Worm (Caenorhabditis elegans) whole organism, L2 larva: ENCODE results near the gene apc-17.

Experiments
- C34F6.9 ChIP-seq: fragments of 150-350 bp; optimal IDR thresholded peaks from 2 replicates; lab custom pipeline; 2014; ENCODE audit warnings: missing biosample characterization, missing genetic modification characterization
- F13H6.1 ChIP-seq: sonication (generic microtip); optimal IDR thresholded peaks from 2 replicates; lab custom pipeline; 2016; ENCODE audit warnings: missing genetic modification characterization, missing compliant biosample characterization
- R02D3.7 ChIP-seq: fragments of 150-350 bp; optimal IDR thresholded peaks from 2 replicates; lab custom pipeline; 2014; ENCODE audit warnings: missing biosample characterization, missing genetic modification characterization
- ZK546.5 ChIP-seq: sonication (generic microtip); optimal IDR thresholded peaks from 2 replicates; lab custom pipeline; 2017; ENCODE audit warnings: missing biosample characterization, missing genetic modification characterization
- alr-1 ChIP-seq: fragments of 150-350 bp; optimal IDR thresholded peaks from 2 replicates; lab custom pipeline; 2014; ENCODE audit warnings: missing biosample characterization, missing genetic modification characterization
- aly-2 ChIP-seq: fragments of 150-350 bp; optimal IDR thresholded peaks from 2 replicates; lab custom pipeline; 2014; ENCODE audit warnings: missing biosample characterization, missing genetic modification characterization
- ama-1 ChIP-seq: fragments of 150-350 bp; optimal IDR thresholded peaks from 2 replicates; lab custom pipeline; 2018; ENCODE audit warnings: inconsistent platforms
- blmp-1 ChIP-seq: sonication (generic microtip); optimal IDR thresholded peaks from 2 replicates; lab custom pipeline; 2017; ENCODE audit warnings: missing genetic modification characterization, mild to moderate bottlenecking, missing compliant biosample characterization, antibody characterized with exemption, moderate library complexity; ENCODE audit not compliant: insufficient read depth
- crh-2 ChIP-seq: sonication (generic microtip); optimal IDR thresholded peaks from 2 replicates; lab custom pipeline; 2017; ENCODE audit warnings: missing biosample characterization, missing genetic modification characterization
- dmd-4 ChIP-seq: sonication (generic microtip); optimal IDR thresholded peaks from 2 replicates; lab custom pipeline; 2017; ENCODE audit warnings: missing biosample characterization, missing genetic modification characterization
- elt-1 ChIP-seq: fragments of 150-350 bp; optimal IDR thresholded peaks from 2 replicates; lab custom pipeline; 2014; ENCODE audit warnings: missing biosample characterization, missing genetic modification characterization
- fos-1 ChIP-seq: fragments of 150-350 bp; optimal IDR thresholded peaks from 2 replicates; lab custom pipeline; 2014; ENCODE audit warnings: missing biosample characterization, missing genetic modification characterization
- gmeb-1 ChIP-seq: fragments of 150-350 bp; optimal IDR thresholded peaks from 2 replicates; lab custom pipeline; 2014; ENCODE audit warnings: missing biosample characterization, missing genetic modification characterization
- lin-11 ChIP-seq: fragments of 150-350 bp; sonication (generic microtip); optimal IDR thresholded peaks from 2 replicates; lab custom pipeline; 2014; ENCODE audit warnings: missing biosample characterization, missing genetic modification characterization, inconsistent platforms, mixed read lengths
- lin-13 ChIP-seq: fragments of 150-350 bp; optimal IDR thresholded peaks from 2 replicates; lab custom pipeline; 2014; ENCODE audit warnings: missing biosample characterization, missing genetic modification reagents, missing genetic modification characterization
- lin-39 ChIP-seq: fragments of 150-350 bp; optimal IDR thresholded peaks from 2 replicates; lab custom pipeline; 2014; ENCODE audit warnings: missing biosample characterization, missing genetic modification reagents, missing genetic modification characterization
- lsy-2 ChIP-seq, 2 experiments: fragments of 150-350 bp in 1 of 2; sonication (generic microtip) in 1 of 2; optimal IDR thresholded peaks; 2 replicates each; lab custom pipeline; 2014 to 2017; ENCODE audit warnings: missing biosample characterization in 2 of 2, missing genetic modification characterization in 2 of 2
- mdl-1 ChIP-seq, 2 experiments: fragments of 150-350 bp in 1 of 2; sonication (generic microtip) in 1 of 2; optimal IDR thresholded peaks; 2 replicates each; lab custom pipeline; 2017; ENCODE audit warnings: missing biosample characterization in 2 of 2, missing genetic modification characterization in 2 of 2
- nhr-11 ChIP-seq: fragments of 150-350 bp; optimal IDR thresholded peaks from 2 replicates; lab custom pipeline; 2014; ENCODE audit warnings: missing biosample characterization, missing genetic modification characterization
- nhr-12 ChIP-seq: fragments of 150-350 bp; optimal IDR thresholded peaks from 2 replicates; lab custom pipeline; 2014; ENCODE audit warnings: missing biosample characterization, missing genetic modification characterization
- nhr-129 ChIP-seq: fragments of 150-350 bp; optimal IDR thresholded peaks from 2 replicates; lab custom pipeline; 2014; ENCODE audit warnings: missing biosample characterization, missing genetic modification characterization
- nhr-21 ChIP-seq: fragments of 150-350 bp; optimal IDR thresholded peaks from 2 replicates; lab custom pipeline; 2014; ENCODE audit warnings: missing biosample characterization, missing genetic modification characterization
- nhr-237 ChIP-seq: fragments of 150-350 bp; optimal IDR thresholded peaks from 2 replicates; lab custom pipeline; 2014; ENCODE audit warnings: missing biosample characterization, missing genetic modification characterization
- nhr-25 ChIP-seq: fragments of 150-350 bp; sonication (generic microtip); optimal IDR thresholded peaks from 3 replicates; lab custom pipeline; 2014; ENCODE audit warnings: missing biosample characterization, missing genetic modification characterization
- nhr-77 ChIP-seq: fragments of 150-350 bp; optimal IDR thresholded peaks from 2 replicates; lab custom pipeline; 2014; ENCODE audit warnings: missing biosample characterization, missing genetic modification characterization
- peb-1 ChIP-seq: fragments of 150-350 bp; optimal IDR thresholded peaks from 2 replicates; lab custom pipeline; 2014; ENCODE audit warnings: missing biosample characterization, missing genetic modification characterization
- sem-4 ChIP-seq: fragments of 150-350 bp; optimal IDR thresholded peaks from 2 replicates; lab custom pipeline; 2014; ENCODE audit warnings: missing biosample characterization, missing genetic modification reagents, missing genetic modification characterization
- skn-1 ChIP-seq: sonication (generic microtip); optimal IDR thresholded peaks from 2 replicates; lab custom pipeline; 2017; ENCODE audit warnings: missing biosample characterization, missing genetic modification characterization
- sma-3 ChIP-seq: sonication (generic microtip); optimal IDR thresholded peaks from 2 replicates; lab custom pipeline; 2016; ENCODE audit warnings: missing genetic modification reagents, missing genetic modification characterization, missing compliant biosample characterization
- snpc-4 ChIP-seq: fragments of 150-350 bp; optimal IDR thresholded peaks from 2 replicates; lab custom pipeline; 2014; ENCODE audit warnings: missing biosample characterization, missing genetic modification characterization
- unc-55 ChIP-seq: fragments of 150-350 bp; sonication (generic microtip); optimal IDR thresholded peaks from 3 replicates; lab custom pipeline; 2014; ENCODE audit warnings: missing biosample characterization, missing genetic modification reagents, missing genetic modification characterization
- unc-62 ChIP-seq: fragments of 150-350 bp; optimal IDR thresholded peaks from 2 replicates; lab custom pipeline; 2014; ENCODE audit warnings: missing biosample characterization, missing genetic modification reagents, missing genetic modification characterization
- zag-1 ChIP-seq: fragments of 150-350 bp; optimal IDR thresholded peaks from 2 replicates; lab custom pipeline; 2014; ENCODE audit warnings: missing biosample characterization, missing genetic modification characterization
- ztf-1 ChIP-seq: fragments of 200-800 bp; sonication (Bioruptor generic); conservative IDR thresholded peaks from 2 replicates; pipeline ENCODE4 v1.3.6; 2022; ENCODE audit warnings: missing genetic modification characterization, missing compliant biosample characterization
- ztf-11 ChIP-seq: sonication (generic microtip); optimal IDR thresholded peaks from 2 replicates; lab custom pipeline; 2017; ENCODE audit warnings: missing biosample characterization, missing genetic modification characterization
- ztf-4 ChIP-seq: fragments of 150-350 bp; optimal IDR thresholded peaks from 2 replicates; lab custom pipeline; 2014; ENCODE audit warnings: missing biosample characterization, missing genetic modification characterization

Gene apc-17

ce11 chrII:11155400-11155799 is 47.5 kb downstream of the apc-17 start:
- TF ChIP-seq ztf-1 (GFP tag; lab: Robert Waterston, UW) (no peak), fos-1 (tag; lab: Kevin White, UChicago) (peak; percentile 8)

ce11 chrII:11156160-11156559 is 48.2 kb downstream of the apc-17 start:
- no peak for TF ChIP-seq lin-13
- TF ChIP-seq crh-2 (tag; lab: Kevin White, UChicago), result peak; percentile 9
- no peak for TF ChIP-seq mdl-1 (tag; optimal IDR thresholded peaks at IDR 0.05; lab: Kevin White, UChicago)
- TF ChIP-seq nhr-77 (tag; lab: Kevin White, UChicago), result no peak
- TF ChIP-seq F13H6.1, result no peak
- TF ChIP-seq ztf-4 (tag; lab: Kevin White, UChicago), result no peak
- TF ChIP-seq, all 48 proteins: peak for 1

ce11 chrII:11157660-11158059 is 49.7 kb downstream of the apc-17 start:
- TF ChIP-seq nhr-11 (tag; lab: Kevin White, UChicago) (no peak), nhr-129 (tag; lab: Kevin White, UChicago) (peak; percentile 67), C34F6.9 (tag; lab: Kevin White, UChicago) (peak; percentile 28), peb-1 (no peak), ZK546.5 (tag; lab: Kevin White, UChicago) (no peak), sem-4 (tag; lab: Kevin White, UChicago) (no peak), lsy-2 (tag; optimal IDR thresholded peaks at IDR 0.05; lab: Kevin White, UChicago) (peak; percentile 45 to 49), lin-13 (peak; percentile 30), lin-39 (no peak), elt-1 (tag; lab: Kevin White, UChicago) (no peak), ztf-11 (tag; lab: Kevin White, UChicago) (no peak), alr-1 (tag; lab: Kevin White, UChicago) (no peak), unc-55 (GFP tag; lab: Kevin White, UChicago) (peak; percentile 27), crh-2 (tag; lab: Kevin White, UChicago) (peak; percentile 31), skn-1 (tag; lab: Kevin White, UChicago) (no peak), snpc-4 (tag; lab: Kevin White, UChicago) (peak; percentile 58), zag-1 (tag; lab: Kevin White, UChicago) (no peak), dmd-4 (tag; lab: Kevin White, UChicago) (no peak), gmeb-1 (peak; percentile 57), aly-2 (tag; lab: Kevin White, UChicago) (no peak), ama-1 (lab: Kevin White, UChicago) (no peak), fos-1 (tag; lab: Kevin White, UChicago) (peak; percentile 38), nhr-21 (peak; percentile 8), unc-62 (GFP tag; lab: Kevin White, UChicago) (no peak), nhr-25 (tag; lab: Kevin White, UChicago) (peak; percentile 28), nhr-237 (tag; lab: Kevin White, UChicago) (no peak), sma-3 (GFP tag; lab: Kevin White, UChicago) (peak; percentile 45), ztf-1 (GFP tag; lab: Robert Waterston, UW) (no peak), nhr-12 (tag; lab: Kevin White, UChicago) (no peak), R02D3.7 (tag; lab: Kevin White, UChicago) (no peak), blmp-1 (tag; lab: Kevin White, UChicago) (no peak), lin-11 (peak; percentile 45)
